Worm (Caenorhabditis elegans): ENCODE measurements around the gene dcn-1.

dcn-1 gene

ce11 chrIII:4283175-4283574, 30.5 kb upstream of the dcn-1 start:
- no peak for TF ChIP-seq dao-5 (tag; optimal IDR thresholded peaks at IDR 0.05)
- no peak for TF ChIP-seq him-1 (tag; optimal IDR thresholded peaks at IDR 0.05)
- no peak for TF ChIP-seq W03F9.2 (tag; optimal IDR thresholded peaks at IDR 0.05)

ce11 chrIII:4284732-4285165, 29.0 kb upstream of the dcn-1 start:
- TF ChIP-seq W03F9.2 (tag; optimal IDR thresholded peaks at IDR 0.05), result peak; percentile 50
- TF ChIP-seq him-1 (tag; optimal IDR thresholded peaks at IDR 0.05), result no peak
- TF ChIP-seq dao-5 (tag; optimal IDR thresholded peaks at IDR 0.05), result no peak

ce11 chrIII:4287379-4287778, 26.3 kb upstream of the dcn-1 start, which contains the start of gene R10E4.3:
Gene R10E4.3 (minus strand): TSS chrIII:4287479.
- TF ChIP-seq him-1 (tag; optimal IDR thresholded peaks at IDR 0.05) (no peak), W03F9.2 (tag; optimal IDR thresholded peaks at IDR 0.05) (no peak), dao-5 (tag; optimal IDR thresholded peaks at IDR 0.05) (no peak)

ce11 chrIII:4289952-4290351, 23.8 kb upstream of the dcn-1 start:
- no peak for TF ChIP-seq dao-5 (tag; optimal IDR thresholded peaks at IDR 0.05)
- no peak for TF ChIP-seq W03F9.2 (tag; optimal IDR thresholded peaks at IDR 0.05)
- no peak for TF ChIP-seq him-1 (tag; optimal IDR thresholded peaks at IDR 0.05)

- TF ChIP-seq him-1 (tag; optimal IDR thresholded peaks at IDR 0.05), result no peak
- no peak for TF ChIP-seq dao-5 (tag; optimal IDR thresholded peaks at IDR 0.05)
- peak; percentile 69 for TF ChIP-seq W03F9.2 (tag; optimal IDR thresholded peaks at IDR 0.05)
Observed at ce11 chrIII:4291216-4291691, 22.5 kb upstream of the dcn-1 start, which contains the start of gene mcm-5. Gene mcm-5 (minus strand): TSS chrIII:4291266.

ce11 chrIII:4293108-4293507, 20.6 kb upstream of the dcn-1 start, which contains the start of gene R10E4.6:
Gene R10E4.6 (plus strand): TSS chrIII:4293408.
- TF ChIP-seq W03F9.2 (tag; optimal IDR thresholded peaks at IDR 0.05) (no peak), dao-5 (tag; optimal IDR thresholded peaks at IDR 0.05) (no peak), him-1 (tag; optimal IDR thresholded peaks at IDR 0.05) (no peak)

ce11 chrIII:4294153-4294862, 19.4 kb upstream of the dcn-1 start, which contains the start of the genes nth-1 and R10E4.7:
Gene nth-1 (minus strand): TSS chrIII:4294253.
Gene R10E4.7 (plus strand): TSS chrIII:4294812.
- TF ChIP-seq W03F9.2 (tag; optimal IDR thresholded peaks at IDR 0.05), result no peak
- no peak for TF ChIP-seq him-1 (tag; optimal IDR thresholded peaks at IDR 0.05)
- no peak for TF ChIP-seq dao-5 (tag; optimal IDR thresholded peaks at IDR 0.05)

ce11 chrIII:4300989-4301498, 12.7 kb upstream of the dcn-1 start, which contains the start of gene R10E4.11:
Gene R10E4.11 (minus strand): TSS chrIII:4301039.
- TF ChIP-seq W03F9.2 (tag; optimal IDR thresholded peaks at IDR 0.05), result no peak
- TF ChIP-seq dao-5 (tag; optimal IDR thresholded peaks at IDR 0.05), result no peak
- TF ChIP-seq him-1 (tag; optimal IDR thresholded peaks at IDR 0.05), result no peak

- TF ChIP-seq him-1 (tag; optimal IDR thresholded peaks at IDR 0.05) (no peak), W03F9.2 (tag; optimal IDR thresholded peaks at IDR 0.05) (no peak), dao-5 (tag; optimal IDR thresholded peaks at IDR 0.05) (no peak)
Observed at ce11 chrIII:4302293-4302692, 11.4 kb upstream of the dcn-1 start, which contains the start of gene R10E4.9. Gene R10E4.9 (minus strand): TSS chrIII:4302393.

ce11 chrIII:4302780-4303179, 10.9 kb upstream of the dcn-1 start:
- TF ChIP-seq him-1 (tag; optimal IDR thresholded peaks at IDR 0.05) (no peak), dao-5 (tag; optimal IDR thresholded peaks at IDR 0.05) (no peak), W03F9.2 (tag; optimal IDR thresholded peaks at IDR 0.05) (no peak)

ce11 chrIII:4309303-4309702, 4.4 kb upstream of the dcn-1 start:
- TF ChIP-seq him-1 (tag; optimal IDR thresholded peaks at IDR 0.05), result no peak
- no peak for TF ChIP-seq dao-5 (tag; optimal IDR thresholded peaks at IDR 0.05)
- no peak for TF ChIP-seq W03F9.2 (tag; optimal IDR thresholded peaks at IDR 0.05)

ce11 chrIII:4314502-4314901, 790 bp downstream of the dcn-1 start:
- TF ChIP-seq W03F9.2 (tag; optimal IDR thresholded peaks at IDR 0.05) (no peak), dao-5 (tag; optimal IDR thresholded peaks at IDR 0.05) (no peak), him-1 (tag; optimal IDR thresholded peaks at IDR 0.05) (no peak)

- TF ChIP-seq him-1 (tag; optimal IDR thresholded peaks at IDR 0.05), result no peak
Observed at ce11 chrIII:4317065-4317752, 3.5 kb downstream of the dcn-1 start, which contains the start of gene tag-131. Gene tag-131 (plus strand): TSS chrIII:4317702.

- TF ChIP-seq him-1 (tag; optimal IDR thresholded peaks at IDR 0.05) (no peak), W03F9.2 (tag; optimal IDR thresholded peaks at IDR 0.05) (no peak), dao-5 (tag; optimal IDR thresholded peaks at IDR 0.05) (no peak)
Observed at ce11 chrIII:4320113-4320512, 6.4 kb downstream of the dcn-1 start, which contains the start of gene H38K22.6. Gene H38K22.6 (plus strand): TSS chrIII:4320413.
